Fruit fly (Drosophila melanogaster) whole organism, pupa: Measurements from ENCODE around the gene CG1271.

Source experiments
- CG10348 ChIP-seq: fragments of 200-800 bp; sonication (Bioruptor generic); IDR thresholded peaks from 2 replicates; pipeline ENCODE4 v1.3.6; 2022; ENCODE audit warnings: missing biosample characterization, missing genetic modification characterization
- CG12605 ChIP-seq: fragments of 200-800 bp; sonication (Bioruptor generic); IDR thresholded peaks from 2 replicates; pipeline ENCODE4 v1.3.6; 2022; ENCODE audit warnings: missing biosample characterization, missing genetic modification characterization
- CG13204 ChIP-seq: fragments of 200-800 bp; sonication (Bioruptor generic); optimal IDR thresholded peaks from 2 replicates; lab custom pipeline; 2018; ENCODE audit warnings: missing biosample characterization, mild to moderate bottlenecking, missing genetic modification characterization, moderate library complexity
- CG14655 ChIP-seq: fragments of 200-800 bp; sonication (Bioruptor generic); optimal IDR thresholded peaks from 3 replicates; lab custom pipeline; 2017; ENCODE audit warnings: mild to moderate bottlenecking, missing biosample characterization, missing genetic modification reagents, missing genetic modification characterization
- CG15710 ChIP-seq: fragments of 200-800 bp; sonication (Bioruptor generic); optimal IDR thresholded peaks from 2 replicates; lab custom pipeline; 2018; ENCODE audit warnings: missing biosample characterization, mild to moderate bottlenecking, missing genetic modification characterization, moderate library complexity
- CG17806 ChIP-seq: fragments of 200-800 bp; sonication (Bioruptor generic); optimal IDR thresholded peaks from 2 replicates; lab custom pipeline; 2018; ENCODE audit warnings: missing biosample characterization, mild to moderate bottlenecking, missing genetic modification characterization, moderate library complexity
- CG32121 ChIP-seq: fragments of 200-800 bp; sonication (Bioruptor generic); IDR thresholded peaks from 2 replicates; pipeline ENCODE4 v1.3.6; 2022; ENCODE audit warnings: missing biosample characterization, missing genetic modification characterization
- CG34367 ChIP-seq: fragments of 200-800 bp; sonication (Bioruptor generic); optimal IDR thresholded peaks from 2 replicates; lab custom pipeline; 2018; ENCODE audit warnings: missing biosample characterization, mild to moderate bottlenecking, missing genetic modification characterization
- CG4496 ChIP-seq: fragments of 200-800 bp; sonication (Bioruptor generic); IDR thresholded peaks from 3 replicates; pipeline ENCODE4 v1.3.6; 2022; ENCODE audit warnings: missing biosample characterization, missing genetic modification characterization
- CG8159 ChIP-seq: fragments of 200-800 bp; sonication (Bioruptor generic); optimal IDR thresholded peaks from 3 replicates; lab custom pipeline; 2018; ENCODE audit warnings: missing biosample characterization, mild to moderate bottlenecking, missing genetic modification characterization, moderate library complexity
- CG8301 ChIP-seq: fragments of 200-800 bp; sonication (Bioruptor generic); optimal IDR thresholded peaks from 2 replicates; lab custom pipeline; 2018; ENCODE audit warnings: missing biosample characterization, mild to moderate bottlenecking, missing genetic modification characterization
- CG9948 ChIP-seq: fragments of 200-800 bp; sonication (Bioruptor generic); optimal IDR thresholded peaks from 2 replicates; lab custom pipeline; 2018; ENCODE audit warnings: missing biosample characterization, mild to moderate bottlenecking, missing genetic modification characterization, moderate library complexity
- D1 ChIP-seq: fragments of 200-800 bp; sonication (Bioruptor generic); optimal IDR thresholded peaks from 2 replicates; lab custom pipeline; 2018; ENCODE audit warnings: missing biosample characterization, mild to moderate bottlenecking, missing genetic modification characterization, moderate library complexity
- EcR ChIP-seq: fragments of 200-800 bp; sonication (Bioruptor generic); optimal IDR thresholded peaks from 3 replicates; lab custom pipeline; 2019; ENCODE audit warnings: missing biosample characterization, missing genetic modification characterization, mild to moderate bottlenecking, moderate library complexity, missing genetic modification reagents
- Ets98B ChIP-seq: fragments of 200-800 bp; sonication (Bioruptor generic); IDR thresholded peaks from 2 replicates; pipeline ENCODE4 v1.3.6; 2022; ENCODE audit warnings: missing biosample characterization, missing genetic modification characterization
- Pif1A ChIP-seq: fragments of 200-800 bp; sonication (Bioruptor generic); optimal IDR thresholded peaks from 3 replicates; lab custom pipeline; 2016; ENCODE audit warnings: missing biosample characterization, missing genetic modification characterization
- Pif1B ChIP-seq: fragments of 200-800 bp; sonication (Bioruptor generic); optimal IDR thresholded peaks from 3 replicates; lab custom pipeline; 2016; ENCODE audit warnings: missing biosample characterization, missing genetic modification characterization
- Snoo ChIP-seq: fragments of 200-800 bp; sonication (Bioruptor generic); optimal IDR thresholded peaks from 3 replicates; lab custom pipeline; 2017; ENCODE audit warnings: missing biosample characterization, mild to moderate bottlenecking, missing genetic modification characterization, inconsistent platforms
- fd96Ca ChIP-seq: fragments of 200-800 bp; sonication (Bioruptor generic); IDR thresholded peaks from 3 replicates; pipeline ENCODE4 v1.3.6; 2022; ENCODE audit warnings: missing biosample characterization, missing genetic modification characterization
- gl ChIP-seq: fragments of 200-800 bp; sonication (Bioruptor generic); optimal IDR thresholded peaks from 2 replicates; lab custom pipeline; 2018; ENCODE audit warnings: missing biosample characterization, mild to moderate bottlenecking, missing genetic modification characterization
- rn ChIP-seq: fragments of 200-800 bp; sonication (Bioruptor generic); IDR thresholded peaks from 2 replicates; pipeline ENCODE4 v1.3.6; 2022; ENCODE audit warnings: missing biosample characterization, missing genetic modification characterization

CG1271 gene

dm6 chr3L:3058970-3059883 lies 6.9 kb downstream of the CG1271 start:
- TF ChIP-seq CG8301 (tag; lab: Kevin White, UChicago) (peak; percentile 44), CG12605 (GFP tag; lab: Robert Waterston, UW) (no peak), CG14655 (GFP tag; lab: Kevin White, UChicago) (no peak), CG8159 (tag; lab: Kevin White, UChicago) (peak; percentile 16), rn (GFP tag; lab: Robert Waterston, UW) (no peak), CG32121 (no peak), Pif1B (GFP tag; lab: Kevin White, UChicago) (no peak), CG17806 (no peak), D1 (tag; lab: Kevin White, UChicago) (no peak), CG4496 (GFP tag; lab: Robert Waterston, UW) (no peak), CG9948 (peak; percentile 10), gl (tag; lab: Kevin White, UChicago) (no peak), EcR (GFP tag; lab: Kevin White, UChicago) (no peak), fd96Ca (GFP tag; lab: Robert Waterston, UW) (no peak), CG10348 (GFP tag; lab: Robert Waterston, UW) (no peak), Snoo (no peak)

dm6 chr3L:3060054-3060979 lies 8.0 kb downstream of the CG1271 start:
- TF ChIP-seq CG4496 (GFP tag; lab: Robert Waterston, UW): peak; percentile 100
- TF ChIP-seq Snoo: peak; percentile 100
- TF ChIP-seq CG9948: peak; percentile 98
- TF ChIP-seq CG17806: peak; percentile 99
- TF ChIP-seq CG13204 (GFP tag; lab: Kevin White, UChicago): peak; percentile 94
- TF ChIP-seq gl (tag; lab: Kevin White, UChicago): peak; percentile 97
- peak; percentile 100 for TF ChIP-seq CG10348 (GFP tag; lab: Robert Waterston, UW)
- peak; percentile 99 for TF ChIP-seq CG14655 (GFP tag; lab: Kevin White, UChicago)
- peak; percentile 99 for TF ChIP-seq CG8301 (tag; lab: Kevin White, UChicago)
- peak; percentile 100 for TF ChIP-seq Ets98B (GFP tag; lab: Robert Waterston, UW)
- TF ChIP-seq CG32121: peak; percentile 100
- TF ChIP-seq Pif1B (GFP tag; lab: Kevin White, UChicago): peak; percentile 99
- peak; percentile 100 for TF ChIP-seq Pif1A (GFP tag; lab: Kevin White, UChicago)
- peak; percentile 87 for TF ChIP-seq EcR (GFP tag; lab: Kevin White, UChicago)
- peak; percentile 99 for TF ChIP-seq CG34367 (tag; lab: Kevin White, UChicago)
- TF ChIP-seq fd96Ca (GFP tag; lab: Robert Waterston, UW): peak; percentile 100
- TF ChIP-seq CG12605 (GFP tag; lab: Robert Waterston, UW): peak; percentile 99
- TF ChIP-seq rn (GFP tag; lab: Robert Waterston, UW): peak; percentile 100
- peak; percentile 99 for TF ChIP-seq CG15710 (tag; lab: Kevin White, UChicago)
- TF ChIP-seq CG8159 (tag; lab: Kevin White, UChicago): peak; percentile 99
- peak; percentile 83 for TF ChIP-seq D1 (tag; lab: Kevin White, UChicago)

dm6 chr3L:3069774-3070173 lies 17.5 kb downstream of the CG1271 start:
- TF ChIP-seq Snoo (no peak), CG8159 (tag; lab: Kevin White, UChicago) (no peak), rn (GFP tag; lab: Robert Waterston, UW) (no peak), EcR (GFP tag; lab: Kevin White, UChicago) (peak; percentile 4), CG34367 (tag; lab: Kevin White, UChicago) (no peak)
- TF ChIP-seq, all 21 proteins: peak for 1

- TF ChIP-seq EcR (GFP tag; lab: Kevin White, UChicago) (peak; percentile 49), CG17806 (no peak), CG14655 (GFP tag; lab: Kevin White, UChicago) (no peak), Pif1B (GFP tag; lab: Kevin White, UChicago) (no peak), CG34367 (tag; lab: Kevin White, UChicago) (peak; percentile 16), CG12605 (GFP tag; lab: Robert Waterston, UW) (peak; percentile 28), CG13204 (GFP tag; lab: Kevin White, UChicago) (peak; percentile 42), Ets98B (GFP tag; lab: Robert Waterston, UW) (peak; percentile 36; the same call in 1 of the 2 replicates), rn (GFP tag; lab: Robert Waterston, UW) (no peak), gl (tag; lab: Kevin White, UChicago) (peak; percentile 10), CG8159 (tag; lab: Kevin White, UChicago) (peak; percentile 26), CG15710 (tag; lab: Kevin White, UChicago) (peak; percentile 7), fd96Ca (GFP tag; lab: Robert Waterston, UW) (peak; percentile 52; the same call in 1 of the 3 replicates), CG4496 (GFP tag; lab: Robert Waterston, UW) (0 out of 3 replicates have a peak, but pooled peaks have one; percentile 48), Snoo (no peak), CG9948 (no peak), D1 (tag; lab: Kevin White, UChicago) (no peak), CG10348 (GFP tag; lab: Robert Waterston, UW) (no peak), CG32121 (no peak), Pif1A (GFP tag; lab: Kevin White, UChicago) (no peak), CG8301 (tag; lab: Kevin White, UChicago) (peak; percentile 8)
- TF ChIP-seq, all 21 proteins: peak for 11
Observed at dm6 chr3L:3070274-3071204, 18.2 kb downstream of the CG1271 start, which contains the start of the genes CG32486 and PAN3. CG32486 (minus strand) TSS chr3L:3070839. PAN3 (plus strand) TSS chr3L:3071133.
